Worm (Caenorhabditis elegans) whole organism, L1 larva: Measurements from ENCODE around the gene prp-40.

ENCODE experiments used
- F16B12.6 ChIP-seq: fragments of 150-350 bp; optimal IDR thresholded peaks from 2 replicates; lab custom pipeline; 2014; ENCODE audit warnings: missing biosample characterization, missing genetic modification characterization
- Y116A8C.19 ChIP-seq: sonication (generic microtip); optimal IDR thresholded peaks from 2 replicates; lab custom pipeline; 2016; ENCODE audit warnings: missing compliant biosample characterization, missing genetic modification characterization, borderline replicate concordance
- alr-1 ChIP-seq: fragments of 200-800 bp; sonication (Bioruptor generic); optimal IDR thresholded peaks from 2 replicates; lab custom pipeline; 2018; ENCODE audit warnings: borderline replicate concordance, mild to moderate bottlenecking, missing genetic modification characterization, missing compliant biosample characterization
- aly-2 ChIP-seq: fragments of 150-350 bp; optimal IDR thresholded peaks from 2 replicates; lab custom pipeline; 2014; ENCODE audit warnings: missing biosample characterization, missing genetic modification characterization
- blmp-1 ChIP-seq: fragments of 150-350 bp; optimal IDR thresholded peaks from 2 replicates; lab custom pipeline; 2014; ENCODE audit warnings: missing biosample characterization, missing genetic modification characterization
- ceh-8 ChIP-seq: fragments of 200-800 bp; sonication (Bioruptor generic); optimal IDR thresholded peaks from 2 replicates; lab custom pipeline; 2018; ENCODE audit warnings: mild to moderate bottlenecking, missing genetic modification characterization, moderate library complexity, missing compliant biosample characterization
- ceh-88 ChIP-seq: fragments of 200-800 bp; sonication (Bioruptor generic); IDR thresholded peaks from 2 replicates; pipeline ENCODE4 v1.3.6; 2022; ENCODE audit warnings: missing genetic modification characterization, missing compliant biosample characterization
- ces-1 ChIP-seq: fragments of 150-350 bp; optimal IDR thresholded peaks from 2 replicates; lab custom pipeline; 2014; ENCODE audit warnings: missing biosample characterization, missing genetic modification reagents, missing genetic modification characterization
- efl-1 ChIP-seq, 4 experiments: fragments of 150-350 bp; optimal IDR thresholded peaks in 3 of 4; peaks in 1 of 4; 1 replicate in 1 of 4; 2 replicates in 3 of 4; lab custom pipeline; 2014; ENCODE audit warnings: missing biosample characterization in 2 of 4, missing genetic modification characterization in 2 of 4, missing genetic modification reagents in 2 of 4
- efl-3 ChIP-seq: fragments of 200-800 bp; sonication (Bioruptor generic); optimal IDR thresholded peaks from 2 replicates; lab custom pipeline; 2018; ENCODE audit warnings: mild to moderate bottlenecking, missing genetic modification characterization, missing compliant biosample characterization
- ets-5 ChIP-seq: fragments of 200-800 bp; sonication (Bioruptor generic); IDR thresholded peaks from 2 replicates; pipeline ENCODE4 v1.3.6; 2022; ENCODE audit warnings: missing genetic modification characterization, missing compliant biosample characterization
- fkh-10 ChIP-seq: sonication (generic microtip); optimal IDR thresholded peaks from 2 replicates; lab custom pipeline; 2017; ENCODE audit warnings: missing biosample characterization, missing genetic modification reagents, missing genetic modification characterization
- fkh-4 ChIP-seq: sonication (generic microtip); optimal IDR thresholded peaks from 2 replicates; lab custom pipeline; 2016; ENCODE audit warnings: missing compliant biosample characterization, missing genetic modification characterization, borderline replicate concordance
- fkh-8 ChIP-seq: sonication (generic microtip); optimal IDR thresholded peaks from 2 replicates; lab custom pipeline; 2016; ENCODE audit warnings: mild to moderate bottlenecking, missing genetic modification characterization, missing compliant biosample characterization
- fos-1 ChIP-seq: fragments of 150-350 bp; optimal IDR thresholded peaks from 2 replicates; lab custom pipeline; 2014; ENCODE audit warnings: missing biosample characterization, missing genetic modification characterization
- hlh-4 ChIP-seq: sonication (generic microtip); optimal IDR thresholded peaks from 2 replicates; lab custom pipeline; 2016; ENCODE audit warnings: mild to moderate bottlenecking, missing genetic modification characterization, missing compliant biosample characterization
- hpl-2 ChIP-seq: fragments of 150-350 bp; optimal IDR thresholded peaks from 2 replicates; lab custom pipeline; 2014; ENCODE audit warnings: missing biosample characterization, missing genetic modification reagents, missing genetic modification characterization
- irx-1 ChIP-seq: sonication (generic microtip); optimal IDR thresholded peaks from 2 replicates; lab custom pipeline; 2016; ENCODE audit warnings: missing genetic modification characterization, missing compliant biosample characterization
- isw-1 ChIP-seq: fragments of 200-800 bp; sonication (Bioruptor generic); IDR thresholded peaks from 2 replicates; pipeline ENCODE4 v1.3.6; 2022; ENCODE audit warnings: missing genetic modification characterization, missing compliant biosample characterization
- lin-13 ChIP-seq: fragments of 150-350 bp; optimal IDR thresholded peaks from 2 replicates; lab custom pipeline; 2014; ENCODE audit warnings: missing biosample characterization, missing genetic modification reagents, missing genetic modification characterization
- lin-14 ChIP-seq: fragments of 200-800 bp; sonication (Bioruptor generic); optimal IDR thresholded peaks from 2 replicates; lab custom pipeline; 2018; ENCODE audit warnings: mild to moderate bottlenecking, missing genetic modification characterization, moderate library complexity, missing compliant biosample characterization
- lin-15B ChIP-seq: fragments of 150-350 bp; sonication (generic microtip); optimal IDR thresholded peaks from 3 replicates; lab custom pipeline; 2014; ENCODE audit warnings: missing biosample characterization, missing genetic modification characterization
- lin-35 ChIP-seq, 2 experiments: fragments of 150-350 bp; optimal IDR thresholded peaks; 2 replicates each; lab custom pipeline; 2014; ENCODE audit warnings: missing biosample characterization in 2 of 2, missing genetic modification characterization in 2 of 2, missing genetic modification reagents in 2 of 2
- lin-39 ChIP-seq: fragments of 150-350 bp; optimal IDR thresholded peaks from 2 replicates; lab custom pipeline; 2014; ENCODE audit warnings: missing biosample characterization, missing genetic modification reagents, missing genetic modification characterization
- lir-3 ChIP-seq: sonication (generic microtip); optimal IDR thresholded peaks from 2 replicates; lab custom pipeline; 2016; ENCODE audit warnings: mild to moderate bottlenecking, missing genetic modification characterization, moderate library complexity, missing compliant biosample characterization; ENCODE audit not compliant: poor library complexity
- lsy-2 ChIP-seq, 2 experiments: fragments of 150-350 bp; optimal IDR thresholded peaks; 2 replicates each; lab custom pipeline; 2014; ENCODE audit warnings: missing biosample characterization in 2 of 2, missing genetic modification characterization in 2 of 2
- mab-9 ChIP-seq: fragments of 200-800 bp; sonication (Bioruptor generic); IDR thresholded peaks from 2 replicates; pipeline ENCODE4 v1.3.6; 2022; ENCODE audit warnings: missing genetic modification reagents, missing genetic modification characterization, missing compliant biosample characterization
- mdl-1 ChIP-seq, 2 experiments: fragments of 150-350 bp; optimal IDR thresholded peaks; 2 replicates each; lab custom pipeline; 2014 to 2017; ENCODE audit warnings: missing biosample characterization in 2 of 2, missing genetic modification characterization in 2 of 2, inconsistent platforms in 1 of 2
- mef-2 ChIP-seq: fragments of 150-350 bp; optimal IDR thresholded peaks from 2 replicates; lab custom pipeline; 2014; ENCODE audit warnings: missing biosample characterization, missing genetic modification characterization
- mep-1 ChIP-seq: fragments of 150-350 bp; optimal IDR thresholded peaks from 2 replicates; lab custom pipeline; 2014; ENCODE audit warnings: missing biosample characterization, missing genetic modification characterization
- nhr-11 ChIP-seq: fragments of 150-350 bp; optimal IDR thresholded peaks from 2 replicates; lab custom pipeline; 2014; ENCODE audit warnings: missing biosample characterization, missing genetic modification characterization
- nhr-12 ChIP-seq: sonication (generic microtip); optimal IDR thresholded peaks from 2 replicates; lab custom pipeline; 2017; ENCODE audit warnings: missing biosample characterization, missing genetic modification characterization
- nhr-19 ChIP-seq: fragments of 200-800 bp; sonication (Bioruptor generic); conservative IDR thresholded peaks from 2 replicates; pipeline ENCODE4 v1.3.6; 2022; ENCODE audit warnings: missing genetic modification characterization, missing compliant biosample characterization
- nhr-20 ChIP-seq: sonication (generic microtip); optimal IDR thresholded peaks from 2 replicates; lab custom pipeline; 2016; ENCODE audit warnings: mild to moderate bottlenecking, missing genetic modification characterization, missing compliant biosample characterization
- nhr-237 ChIP-seq: fragments of 150-350 bp; optimal IDR thresholded peaks from 2 replicates; lab custom pipeline; 2014; ENCODE audit warnings: missing biosample characterization, missing genetic modification characterization
- nhr-47 ChIP-seq: sonication (generic microtip); optimal IDR thresholded peaks from 2 replicates; lab custom pipeline; 2016; ENCODE audit warnings: mild to moderate bottlenecking, missing genetic modification characterization, moderate library complexity, missing compliant biosample characterization
- nhr-71 ChIP-seq: sonication (generic microtip); optimal IDR thresholded peaks from 2 replicates; lab custom pipeline; 2016; ENCODE audit warnings: mild to moderate bottlenecking, missing genetic modification characterization, moderate library complexity, missing compliant biosample characterization
- nhr-85 ChIP-seq: sonication (generic microtip); peaks from one replicate; lab custom pipeline; 2016; ENCODE audit warnings: missing genetic modification characterization, inconsistent platforms, missing compliant biosample characterization
- rnt-1 ChIP-seq: sonication (generic microtip); optimal IDR thresholded peaks from 2 replicates; lab custom pipeline; 2016; ENCODE audit warnings: mild to moderate bottlenecking, missing genetic modification characterization, moderate library complexity, missing compliant biosample characterization
- skn-1 ChIP-seq: fragments of 150-350 bp; optimal IDR thresholded peaks from 2 replicates; lab custom pipeline; 2014; ENCODE audit warnings: missing biosample characterization, missing genetic modification characterization
- snpc-4 ChIP-seq: fragments of 150-350 bp; optimal IDR thresholded peaks from 2 replicates; lab custom pipeline; 2014; ENCODE audit warnings: missing biosample characterization, missing genetic modification characterization
- snu-23 ChIP-seq: sonication (generic microtip); optimal IDR thresholded peaks from 2 replicates; lab custom pipeline; 2016; ENCODE audit warnings: missing genetic modification characterization, missing compliant biosample characterization
- swsn-7 ChIP-seq: sonication (generic microtip); optimal IDR thresholded peaks from 2 replicates; lab custom pipeline; 2016; ENCODE audit warnings: missing genetic modification characterization, missing compliant biosample characterization
- unc-130 ChIP-seq: fragments of 150-350 bp; optimal IDR thresholded peaks from 2 replicates; lab custom pipeline; 2017; ENCODE audit warnings: missing biosample characterization, missing genetic modification characterization, inconsistent platforms
- vab-15 ChIP-seq: sonication (generic microtip); optimal IDR thresholded peaks from 2 replicates; lab custom pipeline; 2017; ENCODE audit warnings: missing genotype, mild to moderate bottlenecking, missing genetic modification characterization, missing compliant biosample characterization
- xbp-1 ChIP-seq: sonication (generic microtip); optimal IDR thresholded peaks from 2 replicates; lab custom pipeline; 2016; ENCODE audit warnings: missing genetic modification characterization, missing compliant biosample characterization
- zag-1 ChIP-seq: fragments of 150-350 bp; optimal IDR thresholded peaks from 2 replicates; lab custom pipeline; 2014; ENCODE audit warnings: missing biosample characterization, missing genetic modification characterization
- zip-4 ChIP-seq: fragments of 200-800 bp; sonication (Bioruptor generic); optimal IDR thresholded peaks from 2 replicates; lab custom pipeline; 2018; ENCODE audit warnings: mild to moderate bottlenecking, missing genetic modification characterization, moderate library complexity, missing compliant biosample characterization
- ztf-4 ChIP-seq: fragments of 150-350 bp; optimal IDR thresholded peaks from 2 replicates; lab custom pipeline; 2014; ENCODE audit warnings: missing biosample characterization, missing genetic modification characterization

Gene prp-40

DNA sequence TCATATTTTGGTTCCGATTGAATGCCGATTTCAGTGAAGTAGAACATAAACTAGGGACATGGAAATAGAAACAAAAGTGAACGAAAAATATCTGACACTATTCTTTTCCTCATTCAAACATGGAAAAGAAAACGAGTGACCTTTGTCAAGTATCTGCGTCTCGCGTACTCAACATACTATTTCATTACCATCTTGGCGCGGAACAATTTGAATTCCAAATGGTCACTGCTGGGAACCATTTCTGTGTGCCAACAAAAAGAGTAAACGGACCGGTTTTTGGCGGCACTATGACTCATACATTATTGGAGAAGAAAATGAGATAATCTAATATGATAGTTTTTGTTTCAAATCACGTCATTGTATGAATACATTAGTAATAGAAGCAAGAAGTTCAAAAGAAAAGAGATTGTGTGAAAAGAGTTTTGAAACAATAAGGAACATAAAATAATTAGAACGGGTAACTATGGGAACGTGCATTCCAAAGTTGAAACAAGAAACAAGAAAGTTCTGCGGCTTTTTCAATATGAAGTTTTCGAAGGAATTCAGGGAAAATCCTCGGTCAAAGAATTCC is 39.4 kb upstream of the prp-40 start (continued):
- TF ChIP-seq mep-1 (tag; lab: Kevin White, UChicago): peak; percentile 37
- no peak for TF ChIP-seq nhr-12 (tag; lab: Kevin White, UChicago)
- TF ChIP-seq Y116A8C.19 (tag; lab: Kevin White, UChicago): no peak
- no peak for TF ChIP-seq hlh-4 (tag; lab: Kevin White, UChicago)
- no peak for TF ChIP-seq nhr-47 (tag; lab: Kevin White, UChicago)
- TF ChIP-seq swsn-7 (tag; lab: Kevin White, UChicago): no peak
- TF ChIP-seq fkh-8 (tag; lab: Kevin White, UChicago): no peak
- TF ChIP-seq mef-2: no peak
- TF ChIP-seq lin-13 (GFP tag; lab: Kevin White, UChicago): peak; percentile 4
- TF ChIP-seq nhr-20 (tag; lab: Kevin White, UChicago): no peak
- TF ChIP-seq nhr-71 (tag; lab: Kevin White, UChicago): no peak
- TF ChIP-seq F16B12.6 (tag; lab: Kevin White, UChicago): no peak
- TF ChIP-seq efl-1 (optimal IDR thresholded peaks at IDR 0.05; lab: Kevin White, UChicago): no peak
- peak in 1 of 2 experiments; percentile 84 for TF ChIP-seq efl-1 (GFP tag; optimal IDR thresholded peaks at IDR 0.05 in 1 of 2; lab: Kevin White, UChicago)
- no peak for TF ChIP-seq efl-3 (GFP tag; lab: Kevin White, UChicago)
- TF ChIP-seq aly-2: no peak
- no peak for TF ChIP-seq ces-1 (GFP tag; lab: Kevin White, UChicago)
- no peak for TF ChIP-seq ceh-88 (GFP tag; lab: Robert Waterston, UW)
- no peak for TF ChIP-seq fos-1 (tag; lab: Kevin White, UChicago)
- no peak for TF ChIP-seq skn-1 (tag; lab: Kevin White, UChicago)
- TF ChIP-seq nhr-237 (tag; lab: Kevin White, UChicago): no peak
- no peak for TF ChIP-seq zip-4 (GFP tag; lab: Kevin White, UChicago)
- no peak for TF ChIP-seq ceh-8 (GFP tag; lab: Kevin White, UChicago)
- TF ChIP-seq mab-9 (GFP tag; lab: Robert Waterston, UW): no peak
- TF ChIP-seq vab-15 (tag; lab: Kevin White, UChicago): no peak
- TF ChIP-seq blmp-1 (tag; lab: Kevin White, UChicago): peak; percentile 39
- no peak for TF ChIP-seq lin-39 (tag; lab: Kevin White, UChicago)
- no peak for TF ChIP-seq alr-1
- TF ChIP-seq lir-3 (tag; lab: Kevin White, UChicago): no peak
- TF ChIP-seq irx-1 (tag; lab: Kevin White, UChicago): no peak
- no peak for TF ChIP-seq isw-1
- peak; percentile 7 for TF ChIP-seq snu-23
- no peak for TF ChIP-seq fkh-4 (tag; lab: Kevin White, UChicago)
- no peak for TF ChIP-seq lin-35 (GFP tag; optimal IDR thresholded peaks at IDR 0.05; lab: Kevin White, UChicago)
- no peak for TF ChIP-seq snpc-4
- TF ChIP-seq lin-15B: no peak
- no peak for TF ChIP-seq fkh-10 (GFP tag; lab: Kevin White, UChicago)
- peak in 1 of 2 experiments; percentile 6 for TF ChIP-seq lsy-2 (tag; optimal IDR thresholded peaks at IDR 0.05; lab: Kevin White, UChicago)
- TF ChIP-seq mdl-1 (tag; optimal IDR thresholded peaks at IDR 0.05; lab: Kevin White, UChicago): no peak
- no peak for TF ChIP-seq zag-1 (tag; lab: Kevin White, UChicago)
- TF ChIP-seq nhr-19 (GFP tag; lab: Robert Waterston, UW): no peak
- TF ChIP-seq xbp-1 (tag; lab: Kevin White, UChicago): no peak
- TF ChIP-seq ztf-4: no peak
- peak; percentile 51 for TF ChIP-seq nhr-85 (tag; lab: Kevin White, UChicago)
- no peak for TF ChIP-seq hpl-2 (GFP tag; lab: Kevin White, UChicago)
- peak; percentile 67 for TF ChIP-seq lin-14 (GFP tag; lab: Kevin White, UChicago)
- no peak for TF ChIP-seq ets-5 (GFP tag; lab: Robert Waterston, UW)
- TF ChIP-seq nhr-11 (tag; lab: Kevin White, UChicago): no peak
- TF ChIP-seq unc-130: no peak
- no peak for TF ChIP-seq rnt-1 (tag; lab: Kevin White, UChicago)
